Fruit fly (Drosophila melanogaster) whole organism, wandering third instar larva: ENCODE measurements around the gene CG1271.

Experiments
- Abd-B ChIP-seq: fragments of >200 bp; optimal IDR thresholded peaks from 2 replicates; lab custom pipeline; 2017; ENCODE audit warnings: missing biosample characterization, missing genetic modification characterization
- CG32264 ChIP-seq: fragments of 200-800 bp; sonication (Bioruptor generic); optimal IDR thresholded peaks from 2 replicates; lab custom pipeline; 2016; ENCODE audit warnings: missing biosample characterization, missing genetic modification characterization
- CG9705 ChIP-seq: fragments of 200-800 bp; sonication (Bioruptor generic); optimal IDR thresholded peaks from 2 replicates; lab custom pipeline; 2018; ENCODE audit warnings: missing biosample characterization, mild to moderate bottlenecking, missing genetic modification characterization
- CrebA ChIP-seq: fragments of 200-800 bp; sonication (Bioruptor generic); optimal IDR thresholded peaks from 2 replicates; lab custom pipeline; 2016; ENCODE audit warnings: missing biosample characterization, mild to moderate bottlenecking, missing genetic modification characterization, borderline replicate concordance
- Dfd ChIP-seq: fragments of >200 bp; optimal IDR thresholded peaks from 2 replicates; lab custom pipeline; 2017; ENCODE audit warnings: missing biosample characterization, missing genetic modification characterization
- Dif ChIP-seq: fragments of 200-275, 200-300 bp; sonication (Bioruptor generic); optimal IDR thresholded peaks from 2 replicates; lab custom pipeline; 2018; ENCODE audit warnings: missing biosample characterization, missing genetic modification characterization; ENCODE audit not compliant: partially characterized antibody
- GATAd ChIP-seq: sonication (Bioruptor generic); optimal IDR thresholded peaks from 2 replicates; lab custom pipeline; 2016; ENCODE audit warnings: missing biosample characterization, missing genetic modification characterization
- HLH106 ChIP-seq: fragments of 200-800 bp; optimal IDR thresholded peaks from 3 replicates; lab custom pipeline; 2019; ENCODE audit warnings: missing biosample characterization, mild to moderate bottlenecking, missing genetic modification characterization, moderate library complexity
- Hnf4 ChIP-seq: fragments of 200-800 bp; sonication (Bioruptor generic); optimal IDR thresholded peaks from 2 replicates; lab custom pipeline; 2016; ENCODE audit warnings: missing biosample characterization, mild to moderate bottlenecking, missing genetic modification characterization
- Hr78 ChIP-seq: fragments of >200 bp; optimal IDR thresholded peaks from 2 replicates; lab custom pipeline; 2017; ENCODE audit warnings: missing biosample characterization, missing genetic modification characterization
- Hr83 ChIP-seq: fragments of 200-300 bp; sonication (Bioruptor generic); optimal IDR thresholded peaks from 2 replicates; lab custom pipeline; 2016; ENCODE audit warnings: missing biosample characterization, mild to moderate bottlenecking, missing genetic modification characterization, moderate library complexity; ENCODE audit not compliant: poor library complexity, severe bottlenecking
- Jra ChIP-seq: sonication (Bioruptor generic); optimal IDR thresholded peaks from 2 replicates; lab custom pipeline; 2016; ENCODE audit warnings: missing biosample characterization, missing genetic modification characterization
- Mio ChIP-seq: sonication (Bioruptor generic); optimal IDR thresholded peaks from 2 replicates; lab custom pipeline; 2016; ENCODE audit warnings: missing biosample characterization, missing genetic modification characterization
- Myc ChIP-seq: fragments of >200 bp; optimal IDR thresholded peaks from 2 replicates; lab custom pipeline; 2017
- N ChIP-seq: fragments of >200 bp; optimal IDR thresholded peaks from 2 replicates; lab custom pipeline; 2018; ENCODE audit warnings: missing biosample characterization, missing external identifiers, missing genetic modification characterization
- OdsH ChIP-seq: fragments of 200-800 bp; sonication (Bioruptor generic); optimal IDR thresholded peaks from 2 replicates; lab custom pipeline; 2016; ENCODE audit warnings: missing biosample characterization, mild to moderate bottlenecking, missing genetic modification characterization
- Rel ChIP-seq, 2 experiments: fragments of 200-800 bp; sonication (Bioruptor generic) in 1 of 2; optimal IDR thresholded peaks; 2 replicates in 1 of 2; 3 replicates in 1 of 2; lab custom pipeline; 2016 to 2019; ENCODE audit warnings: mild to moderate bottlenecking in 2 of 2, missing biosample characterization in 2 of 2, missing genetic modification characterization in 2 of 2, moderate library complexity in 1 of 2
- Sp1 ChIP-seq: fragments of 200-800 bp; sonication (Bioruptor generic); optimal IDR thresholded peaks from 3 replicates; lab custom pipeline; 2019; ENCODE audit warnings: missing biosample characterization, mild to moderate bottlenecking, missing genetic modification characterization, moderate library complexity
- Vsx2 ChIP-seq: fragments of 200-300, 225-300 bp; sonication (Bioruptor generic); optimal IDR thresholded peaks from 2 replicates; lab custom pipeline; 2018; ENCODE audit warnings: missing biosample characterization, missing genetic modification characterization; ENCODE audit not compliant: partially characterized antibody
- br ChIP-seq: fragments of 200-800 bp; sonication (Bioruptor generic); optimal IDR thresholded peaks from 2 replicates; lab custom pipeline; 2016; ENCODE audit warnings: missing biosample characterization, missing genetic modification characterization
- brk ChIP-seq: fragments of 200-800 bp; sonication (Bioruptor generic); optimal IDR thresholded peaks from 2 replicates; lab custom pipeline; 2016; ENCODE audit warnings: missing biosample characterization, mild to moderate bottlenecking, missing genetic modification characterization
- dl ChIP-seq, 2 experiments: fragments of 175-275, 200-275 bp in 1 of 2; fragments of 200-275 bp in 1 of 2; sonication (Bioruptor generic); optimal IDR thresholded peaks; lab custom pipeline; 2018; ENCODE audit warnings: mild to moderate bottlenecking in 2 of 2, missing biosample characterization in 2 of 2, missing genetic modification characterization in 2 of 2, moderate library complexity in 2 of 2; ENCODE audit not compliant: partially characterized antibody in 2 of 2, insufficient read depth in 1 of 2
- dmrt93B ChIP-seq: fragments of 200-800 bp; sonication (Bioruptor generic); optimal IDR thresholded peaks from 2 replicates; lab custom pipeline; 2018; ENCODE audit warnings: missing biosample characterization, mild to moderate bottlenecking, missing genetic modification characterization
- dsf ChIP-seq: sonication (Bioruptor generic); optimal IDR thresholded peaks from 2 replicates; lab custom pipeline; 2016; ENCODE audit warnings: missing biosample characterization, missing genetic modification characterization, borderline replicate concordance
- ey ChIP-seq: fragments of 200-800 bp; sonication (Bioruptor generic); optimal IDR thresholded peaks from 2 replicates; lab custom pipeline; 2016; ENCODE audit warnings: missing biosample characterization, missing genetic modification characterization
- foxo ChIP-seq, 2 experiments: fragments of 200-800 bp; sonication (Bioruptor generic); optimal IDR thresholded peaks; 2 replicates in 1 of 2; 3 replicates in 1 of 2; lab custom pipeline; 2016 to 2017; ENCODE audit warnings: missing biosample characterization in 2 of 2, missing genetic modification characterization in 2 of 2
- fru ChIP-seq: fragments of 200-800 bp; sonication (Bioruptor generic); optimal IDR thresholded peaks from 3 replicates; lab custom pipeline; 2016; ENCODE audit warnings: missing biosample characterization, mild to moderate bottlenecking, missing genetic modification characterization
- h ChIP-seq: fragments of 200-800 bp; sonication (Bioruptor generic); optimal IDR thresholded peaks from 3 replicates; lab custom pipeline; 2016; ENCODE audit warnings: missing biosample characterization, mild to moderate bottlenecking, missing genetic modification characterization
- jim ChIP-seq: fragments of 175-275, 200-325 bp; sonication (Bioruptor generic); optimal IDR thresholded peaks from 2 replicates; lab custom pipeline; 2016; ENCODE audit warnings: missing biosample characterization, mild to moderate bottlenecking, missing genetic modification characterization
- lola ChIP-seq: fragments of >200 bp; optimal IDR thresholded peaks from 2 replicates; lab custom pipeline; 2017; ENCODE audit warnings: missing biosample characterization, missing genetic modification characterization
- pan ChIP-seq: fragments of >200 bp; optimal IDR thresholded peaks from 2 replicates; lab custom pipeline; 2017
- psq ChIP-seq: fragments of 200-800 bp; sonication (Bioruptor generic); optimal IDR thresholded peaks from 3 replicates; lab custom pipeline; 2017; ENCODE audit warnings: missing biosample characterization, mild to moderate bottlenecking, missing genetic modification characterization, moderate library complexity
- rgr ChIP-seq: fragments of 200-800 bp; sonication (Bioruptor generic); optimal IDR thresholded peaks from 3 replicates; lab custom pipeline; 2016; ENCODE audit warnings: missing biosample characterization, mild to moderate bottlenecking, missing genetic modification characterization
- sage ChIP-seq: fragments of 200-800 bp; sonication (Bioruptor generic); optimal IDR thresholded peaks from 2 replicates; lab custom pipeline; 2016; ENCODE audit warnings: missing biosample characterization, mild to moderate bottlenecking, missing genetic modification characterization
- sv ChIP-seq: fragments of 200-800 bp; sonication (Bioruptor generic); optimal IDR thresholded peaks from 3 replicates; lab custom pipeline; 2016; ENCODE audit warnings: missing biosample characterization, missing genetic modification characterization
- tai ChIP-seq: sonication (Bioruptor generic); optimal IDR thresholded peaks from 2 replicates; lab custom pipeline; 2016; ENCODE audit warnings: missing biosample characterization, missing genetic modification characterization
- usp ChIP-seq: fragments of >200 bp; optimal IDR thresholded peaks from 2 replicates; lab custom pipeline; 2017; ENCODE audit warnings: missing biosample characterization, missing genetic modification characterization
- woc ChIP-seq: sonication (Bioruptor generic); optimal IDR thresholded peaks from 2 replicates; lab custom pipeline; 2016; ENCODE audit warnings: missing biosample characterization, mild to moderate bottlenecking, missing genetic modification characterization

CG1271 gene

dm6 chr3L:3045256-3045743 lies 7.0 kb upstream of the CG1271 start:
- TF ChIP-seq HLH106 (tag; lab: Kevin White, UChicago) (peak; percentile 77), pan (lab: Kevin White, UChicago) (no peak), ey (GFP tag; lab: Kevin White, UChicago) (peak; percentile 86), Mio (peak; percentile 5), Dfd (no peak), woc (peak; percentile 76), Sp1 (GFP tag; lab: Kevin White, UChicago) (peak; percentile 84), Vsx2 (GFP tag; lab: Kevin White, UChicago) (no peak), OdsH (GFP tag; lab: Kevin White, UChicago) (peak; percentile 87), dl (GFP tag; optimal IDR thresholded peaks at IDR 0.05; lab: Kevin White, UChicago; ENCODE audit: insufficient read depth in 1 of 2, partially characterized antibody in 2 of 2) (no peak), dmrt93B (GFP tag; lab: Kevin White, UChicago) (peak; percentile 67), dsf (peak; percentile 34), br (GFP tag; lab: Kevin White, UChicago) (peak; percentile 84), Myc (lab: Kevin White, UChicago) (no peak), Rel (GFP tag; optimal IDR thresholded peaks at IDR 0.05; lab: Kevin White, UChicago) (peak; percentile 76), Rel (tag; optimal IDR thresholded peaks at IDR 0.05; lab: Kevin White, UChicago) (no peak), Jra (GFP tag; lab: Kevin White, UChicago) (peak; percentile 1), sage (GFP tag; lab: Kevin White, UChicago) (peak; percentile 62), brk (GFP tag; lab: Kevin White, UChicago) (peak; percentile 66), fru (peak; percentile 89), CG32264 (GFP tag; lab: Kevin White, UChicago) (peak; percentile 80), foxo (GFP tag; optimal IDR thresholded peaks at IDR 0.05; lab: Kevin White, UChicago) (peak; percentile 74 to 86), Hr83 (GFP tag; lab: Kevin White, UChicago) (peak; percentile 5), Hr78 (GFP tag; lab: Kevin White, UChicago) (no peak), rgr (GFP tag; lab: Kevin White, UChicago) (peak; percentile 90), h (GFP tag; lab: Kevin White, UChicago) (peak; percentile 82), psq (GFP tag; lab: Kevin White, UChicago) (peak; percentile 81), Hnf4 (GFP tag; lab: Kevin White, UChicago) (peak; percentile 70), tai (no peak)

dm6 chr3L:3046325-3047156 lies 5.8 kb upstream of the CG1271 start, which contains the start of the genes scramb2 and Sk2:
TSS of gene scramb2 (minus strand) at chr3L:3046812.
TSS of gene Sk2 (plus strand) at chr3L:3047087.
- TF ChIP-seq GATAd (GFP tag; lab: Kevin White, UChicago) (peak; percentile 82), Dif (GFP tag; lab: Kevin White, UChicago) (peak; percentile 44), fru (peak; percentile 86), Jra (GFP tag; lab: Kevin White, UChicago) (peak; percentile 85), CG9705 (peak; percentile 92), usp (GFP tag; lab: Kevin White, UChicago) (no peak), psq (GFP tag; lab: Kevin White, UChicago) (peak; percentile 87), CrebA (no peak), brk (GFP tag; lab: Kevin White, UChicago) (no peak), N (GFP tag; lab: Kevin White, UChicago) (no peak), Hr83 (GFP tag; lab: Kevin White, UChicago) (peak; percentile 80), Sp1 (GFP tag; lab: Kevin White, UChicago) (peak; percentile 94), Hnf4 (GFP tag; lab: Kevin White, UChicago) (peak; percentile 93), Mio (peak; percentile 82), Abd-B (no peak), ey (GFP tag; lab: Kevin White, UChicago) (peak; percentile 91), br (GFP tag; lab: Kevin White, UChicago) (peak; percentile 93), jim (GFP tag; lab: Kevin White, UChicago) (peak; percentile 28), Rel (GFP tag; optimal IDR thresholded peaks at IDR 0.05; lab: Kevin White, UChicago) (peak; percentile 86), Rel (tag; optimal IDR thresholded peaks at IDR 0.05; lab: Kevin White, UChicago) (peak; percentile 75), CG32264 (GFP tag; lab: Kevin White, UChicago) (peak; percentile 75), rgr (GFP tag; lab: Kevin White, UChicago) (peak; percentile 95), Dfd (no peak), h (GFP tag; lab: Kevin White, UChicago) (peak; percentile 97), sage (GFP tag; lab: Kevin White, UChicago) (peak; percentile 94), Myc (lab: Kevin White, UChicago) (peak; percentile 24), Vsx2 (GFP tag; lab: Kevin White, UChicago) (no peak), dmrt93B (GFP tag; lab: Kevin White, UChicago) (peak; percentile 92), woc (peak; percentile 62), HLH106 (tag; lab: Kevin White, UChicago) (peak; percentile 92), tai (no peak), pan (lab: Kevin White, UChicago) (no peak), dsf (peak; percentile 59), dl (GFP tag; optimal IDR thresholded peaks at IDR 0.05; lab: Kevin White, UChicago; ENCODE audit: insufficient read depth in 1 of 2, partially characterized antibody in 2 of 2) (no peak), foxo (GFP tag; optimal IDR thresholded peaks at IDR 0.05; lab: Kevin White, UChicago) (peak; percentile 39 to 96), OdsH (GFP tag; lab: Kevin White, UChicago) (peak; percentile 94), lola (GFP tag; lab: Kevin White, UChicago) (no peak), sv (GFP tag; lab: Kevin White, UChicago) (peak; percentile 84), Hr78 (GFP tag; lab: Kevin White, UChicago) (no peak)
- TF ChIP-seq, all 38 proteins: peak for 26
